Worm (Caenorhabditis elegans): ENCODE data around the gene rnh-1.0.

rnh-1.0 gene

ce11 chrII:4993530-4994192 is 1.5 kb upstream of the rnh-1.0 start, which contains the start of the genes eif-1 and vps-24 (continued):
- TF ChIP-seq ceh-31 (tag; optimal IDR thresholded peaks at IDR 0.05) (peak; percentile 70), eyg-1 (tag; optimal IDR thresholded peaks at IDR 0.05) (no peak), pha-4 (tag; optimal IDR thresholded peaks at IDR 0.05) (no peak), zip-5 (tag; optimal IDR thresholded peaks at IDR 0.05) (peak; percentile 32), ceh-24 (tag; optimal IDR thresholded peaks at IDR 0.05) (no peak), pha-2 (tag; optimal IDR thresholded peaks at IDR 0.05) (no peak), elt-2 (tag; optimal IDR thresholded peaks at IDR 0.05) (no peak), npax-4 (tag; optimal IDR thresholded peaks at IDR 0.05) (no peak), dve-1 (tag; optimal IDR thresholded peaks at IDR 0.05) (no peak), F13H6.1 (tag; optimal IDR thresholded peaks at IDR 0.05) (no peak), C38D4.7 (GFP tag; optimal IDR thresholded peaks at IDR 0.05) (no peak), K02D7.2 (tag; optimal IDR thresholded peaks at IDR 0.05) (no peak), lin-11 (tag; optimal IDR thresholded peaks at IDR 0.05) (no peak), fkh-10 (GFP tag; optimal IDR thresholded peaks at IDR 0.05) (no peak), sox-4 (tag; optimal IDR thresholded peaks at IDR 0.05) (no peak), pat-9 (tag; optimal IDR thresholded peaks at IDR 0.05) (no peak), nfya-1 (tag; optimal IDR thresholded peaks at IDR 0.05) (peak; percentile 2), Y22D7AL.16 (tag; optimal IDR thresholded peaks at IDR 0.05) (no peak), ceh-9 (tag; optimal IDR thresholded peaks at IDR 0.05) (no peak), syd-9 (tag; optimal IDR thresholded peaks at IDR 0.05) (no peak), dmd-4 (tag; optimal IDR thresholded peaks at IDR 0.05; ENCODE audit: borderline replicate concordance) (no peak), elt-4 (tag; optimal IDR thresholded peaks at IDR 0.05) (no peak), hlh-6 (tag; optimal IDR thresholded peaks at IDR 0.05) (no peak), nhr-11 (tag; optimal IDR thresholded peaks at IDR 0.05) (no peak), mec-3 (tag; optimal IDR thresholded peaks at IDR 0.05; ENCODE audit: borderline replicate concordance) (no peak), ceh-22 (tag; optimal IDR thresholded peaks at IDR 0.05) (no peak), hlh-15 (tag; optimal IDR thresholded peaks at IDR 0.05) (no peak), ztf-16 (tag; optimal IDR thresholded peaks at IDR 0.05) (no peak), ceh-48 (tag; optimal IDR thresholded peaks at IDR 0.05) (peak; percentile 66), ceh-30 (tag; optimal IDR thresholded peaks at IDR 0.05) (no peak), pros-1 (tag; optimal IDR thresholded peaks at IDR 0.05) (no peak), ceh-6 (GFP tag; optimal IDR thresholded peaks at IDR 0.05) (no peak), fkh-6 (tag; optimal IDR thresholded peaks at IDR 0.05) (no peak), unc-42 (tag; optimal IDR thresholded peaks at IDR 0.05) (peak; percentile 47), hlh-8 (tag; optimal IDR thresholded peaks at IDR 0.05) (no peak), unc-3 (GFP tag; conservative IDR thresholded peaks at IDR 0.05) (no peak), unc-3 (tag; optimal IDR thresholded peaks at IDR 0.05) (no peak), sdc-2 (tag; optimal IDR thresholded peaks at IDR 0.05) (no peak), pax-1 (tag; optimal IDR thresholded peaks at IDR 0.05) (no peak), ceh-14 (tag; optimal IDR thresholded peaks at IDR 0.05) (peak; percentile 16), unc-86 (tag; optimal IDR thresholded peaks at IDR 0.05) (no peak), ceh-34 (tag; optimal IDR thresholded peaks at IDR 0.05) (peak; percentile 1), ahr-1 (tag; optimal IDR thresholded peaks at IDR 0.05) (no peak), fax-1 (tag; optimal IDR thresholded peaks at IDR 0.05) (no peak), nhr-232 (tag; optimal IDR thresholded peaks at IDR 0.05) (no peak), hlh-30 (tag; optimal IDR thresholded peaks at IDR 0.05; ENCODE audit: insufficient read depth) (no peak), pag-3 (tag; optimal IDR thresholded peaks at IDR 0.05; ENCODE audit: borderline replicate concordance) (no peak), ets-4 (tag; optimal IDR thresholded peaks at IDR 0.05) (peak; percentile 27), ceh-18 (tag; optimal IDR thresholded peaks at IDR 0.05) (no peak), ceh-19 (GFP tag; optimal IDR thresholded peaks at IDR 0.05) (no peak), pqm-1 (tag; optimal IDR thresholded peaks at IDR 0.05) (no peak), sox-2 (GFP tag; IDR thresholded peaks at IDR 0.05) (no peak)

All from whole organism, late embryonic.